Worm (Caenorhabditis elegans) whole organism, young adult: ENCODE measurements around the gene sra-26.
A peak's percentile ranks its signal among the peaks of the same experiment; 100 is the strongest.

Experiments used
- B0261.1 ChIP-seq: sonication (generic microtip); optimal IDR thresholded peaks from 2 replicates; lab custom pipeline; 2016; ENCODE audit warnings: mild to moderate bottlenecking, missing genetic modification characterization, moderate library complexity, missing compliant biosample characterization
- D2030.7 ChIP-seq: fragments of 200-800 bp; sonication (Bioruptor generic); IDR thresholded peaks from 2 replicates; pipeline ENCODE4 v1.3.6; 2022; ENCODE audit warnings: missing genetic modification reagents, missing genetic modification characterization, missing compliant biosample characterization
- F33H1.4 ChIP-seq: fragments of 200-800 bp; sonication (Bioruptor generic); IDR thresholded peaks from 2 replicates; pipeline ENCODE4 v1.3.6; 2022; ENCODE audit warnings: missing genetic modification reagents, missing genetic modification characterization, missing compliant biosample characterization
- F39B2.1 ChIP-seq: fragments of 200-800 bp; sonication (Bioruptor generic); IDR thresholded peaks from 2 replicates; pipeline ENCODE4 v1.3.6; 2022; ENCODE audit warnings: missing genetic modification reagents, missing genetic modification characterization, missing compliant biosample characterization
- F49E8.2 ChIP-seq: sonication (generic microtip); optimal IDR thresholded peaks from 3 replicates; lab custom pipeline; 2017; ENCODE audit warnings: missing genetic modification characterization, mild to moderate bottlenecking, missing compliant biosample characterization, antibody characterized with exemption, moderate library complexity; ENCODE audit not compliant: insufficient read depth
- F55B11.4 ChIP-seq: sonication (generic microtip); optimal IDR thresholded peaks from 2 replicates; lab custom pipeline; 2016; ENCODE audit warnings: missing compliant biosample characterization, missing genetic modification characterization, borderline replicate concordance; ENCODE audit not compliant: insufficient read depth
- K12H6.12 ChIP-seq: fragments of 200-800 bp; sonication (Bioruptor generic); optimal IDR thresholded peaks from 2 replicates; lab custom pipeline; 2018; ENCODE audit warnings: mild to moderate bottlenecking, missing genetic modification characterization, missing compliant biosample characterization
- Y53F4B.3 ChIP-seq: fragments of 200-800 bp; sonication (Bioruptor generic); IDR thresholded peaks from 2 replicates; pipeline ENCODE4 v1.3.6; 2022; ENCODE audit warnings: missing genetic modification reagents, missing genetic modification characterization, missing compliant biosample characterization
- Y56A3A.18 ChIP-seq: fragments of 200-800 bp; sonication (Bioruptor generic); IDR thresholded peaks from 2 replicates; pipeline ENCODE4 v1.3.6; 2022; ENCODE audit warnings: missing genetic modification reagents, missing genetic modification characterization, missing compliant biosample characterization
- aptf-2 ChIP-seq: fragments of 200-800 bp; sonication (Bioruptor generic); conservative IDR thresholded peaks from 2 replicates; pipeline ENCODE4 v1.3.6; 2022; ENCODE audit warnings: missing genetic modification reagents, missing genetic modification characterization, missing compliant biosample characterization
- aptf-3 ChIP-seq: fragments of 200-800 bp; sonication (Bioruptor generic); IDR thresholded peaks from 2 replicates; pipeline ENCODE4 v1.3.6; 2022; ENCODE audit warnings: missing genetic modification characterization, missing compliant biosample characterization
- ccch-3 ChIP-seq: fragments of 200-800 bp; sonication (Bioruptor generic); optimal IDR thresholded peaks from 2 replicates; lab custom pipeline; 2018; ENCODE audit warnings: mild to moderate bottlenecking, missing genetic modification characterization, missing compliant biosample characterization
- ceh-91 ChIP-seq: fragments of 200-800 bp; sonication (Bioruptor generic); IDR thresholded peaks from 2 replicates; pipeline ENCODE4 v1.3.6; 2022; ENCODE audit warnings: missing genetic modification reagents, missing genetic modification characterization, missing compliant biosample characterization
- dox-1 ChIP-seq: fragments of 200-800 bp; sonication (Bioruptor generic); IDR thresholded peaks from 2 replicates; pipeline ENCODE4 v1.3.6; 2022; ENCODE audit warnings: missing genetic modification reagents, missing genetic modification characterization, missing compliant biosample characterization
- dpl-1 ChIP-seq: fragments of 150-350 bp; optimal IDR thresholded peaks from 2 replicates; lab custom pipeline; 2014; ENCODE audit warnings: missing biosample characterization, missing genetic modification reagents, missing genetic modification characterization
- efl-1 ChIP-seq: fragments of 150-350 bp; optimal IDR thresholded peaks from 2 replicates; lab custom pipeline; 2014; ENCODE audit warnings: missing biosample characterization, missing genetic modification reagents, missing genetic modification characterization
- gei-17 ChIP-seq: fragments of 200-800 bp; sonication (Bioruptor generic); optimal IDR thresholded peaks from 2 replicates; lab custom pipeline; 2018; ENCODE audit warnings: mild to moderate bottlenecking, missing genetic modification characterization, missing compliant biosample characterization
- him-1 ChIP-seq: sonication (generic microtip); optimal IDR thresholded peaks from 2 replicates; lab custom pipeline; 2016; ENCODE audit warnings: missing genotype, missing genetic modification reagents, missing genetic modification characterization, missing compliant biosample characterization
- hmg-1.2 ChIP-seq: fragments of 200-800 bp; sonication (Bioruptor generic); IDR thresholded peaks from 2 replicates; pipeline ENCODE4 v1.3.6; 2022; ENCODE audit warnings: missing genetic modification reagents, missing genetic modification characterization, missing compliant biosample characterization
- hmg-20 ChIP-seq: fragments of 200-800 bp; sonication (Bioruptor generic); IDR thresholded peaks from 2 replicates; pipeline ENCODE4 v1.3.6; 2022; ENCODE audit warnings: missing genetic modification reagents, missing genetic modification characterization, missing compliant biosample characterization
- hsf-1 ChIP-seq: fragments of 200-800 bp; sonication (Bioruptor generic); IDR thresholded peaks from 2 replicates; pipeline ENCODE4 v1.3.6; 2022; ENCODE audit warnings: missing genetic modification reagents, missing genetic modification characterization, missing compliant biosample characterization
- let-607 ChIP-seq, 2 experiments: fragments of 200-800 bp in 1 of 2; sonication (Bioruptor generic) in 1 of 2; sonication (generic microtip) in 1 of 2; optimal IDR thresholded peaks; 2 replicates each; lab custom pipeline; 2016 to 2018; ENCODE audit warnings: mild to moderate bottlenecking in 2 of 2, missing compliant biosample characterization in 2 of 2, missing genetic modification characterization in 2 of 2, moderate library complexity in 2 of 2, missing genotype in 1 of 2
- lin-35 ChIP-seq, 3 experiments: fragments of 150-350 bp in 2 of 3; sonication (generic microtip) in 1 of 3; optimal IDR thresholded peaks; 2 replicates each; lab custom pipeline; 2014 to 2018; ENCODE audit warnings: missing biosample characterization in 3 of 3, missing genetic modification characterization in 3 of 3, missing genetic modification reagents in 3 of 3
- lin-54 ChIP-seq: fragments of 200-800 bp; sonication (Bioruptor generic); optimal IDR thresholded peaks from 2 replicates; lab custom pipeline; 2018; ENCODE audit warnings: mild to moderate bottlenecking, missing genetic modification characterization, missing compliant biosample characterization
- lsl-1 ChIP-seq: fragments of 200-800 bp; sonication (Bioruptor generic); optimal IDR thresholded peaks from 2 replicates; lab custom pipeline; 2018; ENCODE audit warnings: mild to moderate bottlenecking, missing genetic modification characterization, moderate library complexity, missing compliant biosample characterization
- madf-10 ChIP-seq: sonication (generic microtip); optimal IDR thresholded peaks from 2 replicates; lab custom pipeline; 2016; ENCODE audit warnings: mild to moderate bottlenecking, missing genetic modification characterization, missing compliant biosample characterization
- madf-6 ChIP-seq: fragments of 200-800 bp; sonication (Bioruptor generic); IDR thresholded peaks from 2 replicates; pipeline ENCODE4 v1.3.6; 2022; ENCODE audit warnings: missing genetic modification reagents, missing genetic modification characterization, missing compliant biosample characterization
- madf-8 ChIP-seq: fragments of 200-800 bp; sonication (Bioruptor generic); conservative IDR thresholded peaks from 2 replicates; pipeline ENCODE4 v1.3.6; 2022; ENCODE audit warnings: missing genetic modification reagents, missing genetic modification characterization, missing compliant biosample characterization
- mel-28 ChIP-seq: sonication (generic microtip); optimal IDR thresholded peaks from 2 replicates; lab custom pipeline; 2016; ENCODE audit warnings: borderline replicate concordance, mild to moderate bottlenecking, missing genetic modification characterization, missing compliant biosample characterization
- mes-4 ChIP-seq: sonication (generic microtip); optimal IDR thresholded peaks from 2 replicates; lab custom pipeline; 2016; ENCODE audit warnings: missing genotype, missing genetic modification characterization, missing compliant biosample characterization
- mxl-1 ChIP-seq: sonication (generic microtip); optimal IDR thresholded peaks from 2 replicates; lab custom pipeline; 2016; ENCODE audit warnings: missing genetic modification characterization, missing compliant biosample characterization
- nhr-27 ChIP-seq: fragments of 200-800 bp; sonication (Bioruptor generic); optimal IDR thresholded peaks from 2 replicates; lab custom pipeline; 2018; ENCODE audit warnings: mild to moderate bottlenecking, missing genetic modification characterization, moderate library complexity, missing compliant biosample characterization
- nhr-80 ChIP-seq: sonication (generic microtip); optimal IDR thresholded peaks from 2 replicates; lab custom pipeline; 2016; ENCODE audit warnings: missing genetic modification characterization, missing compliant biosample characterization
- pbrm-1 ChIP-seq: fragments of 200-800 bp; sonication (Bioruptor generic); IDR thresholded peaks from 2 replicates; pipeline ENCODE4 v1.3.6; 2022; ENCODE audit warnings: missing genetic modification reagents, missing genetic modification characterization, missing compliant biosample characterization
- pha-4 ChIP-seq: fragments of 150-350 bp; sonication (generic microtip); optimal IDR thresholded peaks from 2 replicates; lab custom pipeline; 2014; ENCODE audit warnings: missing biosample characterization, missing genetic modification reagents, missing genetic modification characterization
- sea-2 ChIP-seq: fragments of 200-800 bp; sonication (Bioruptor generic); IDR thresholded peaks from 2 replicates; pipeline ENCODE4 v1.3.6; 2022; ENCODE audit warnings: missing genetic modification characterization, missing compliant biosample characterization
- snpc-3.4 ChIP-seq: sonication (generic microtip); optimal IDR thresholded peaks from 2 replicates; lab custom pipeline; 2017; ENCODE audit warnings: missing genetic modification characterization, mild to moderate bottlenecking, missing compliant biosample characterization, antibody characterized with exemption, moderate library complexity, missing genotype, missing genetic modification reagents
- snpc-4 ChIP-seq, 5 experiments: fragments of 150-350 bp in 1 of 5; sonication (generic microtip) in 4 of 5; optimal IDR thresholded peaks; 2 replicates each; lab custom pipeline; 2014 to 2018; ENCODE audit warnings: missing genetic modification characterization in 5 of 5, missing biosample characterization in 3 of 5, antibody characterized with exemption in 2 of 5, mild to moderate bottlenecking in 2 of 5, missing compliant biosample characterization in 2 of 5, missing genotype in 2 of 5, moderate library complexity in 2 of 5, missing genetic modification reagents in 1 of 5
- tbp1 ChIP-seq: fragments of 200-800 bp; sonication (Bioruptor generic); optimal IDR thresholded peaks from 2 replicates; lab custom pipeline; 2018; ENCODE audit warnings: mild to moderate bottlenecking, missing genetic modification characterization, missing compliant biosample characterization
- xnd-1 ChIP-seq: sonication (generic microtip); optimal IDR thresholded peaks from 2 replicates; lab custom pipeline; 2016; ENCODE audit warnings: missing genotype, missing genetic modification reagents, missing genetic modification characterization, missing compliant biosample characterization
- ztf-18 ChIP-seq: sonication (generic microtip); optimal IDR thresholded peaks from 2 replicates; lab custom pipeline; 2016; ENCODE audit warnings: missing genotype, mild to moderate bottlenecking, missing genetic modification characterization, missing compliant biosample characterization
- ztf-3 ChIP-seq: fragments of 200-800 bp; sonication (Bioruptor generic); optimal IDR thresholded peaks from 2 replicates; lab custom pipeline; 2018; ENCODE audit warnings: mild to moderate bottlenecking, missing genetic modification characterization, missing compliant biosample characterization
- ztf-6 ChIP-seq: fragments of 200-800 bp; sonication (Bioruptor generic); IDR thresholded peaks from 2 replicates; pipeline ENCODE4 v1.3.6; 2022; ENCODE audit warnings: missing genetic modification reagents, missing genetic modification characterization, missing compliant biosample characterization

Gene sra-26

DNA sequence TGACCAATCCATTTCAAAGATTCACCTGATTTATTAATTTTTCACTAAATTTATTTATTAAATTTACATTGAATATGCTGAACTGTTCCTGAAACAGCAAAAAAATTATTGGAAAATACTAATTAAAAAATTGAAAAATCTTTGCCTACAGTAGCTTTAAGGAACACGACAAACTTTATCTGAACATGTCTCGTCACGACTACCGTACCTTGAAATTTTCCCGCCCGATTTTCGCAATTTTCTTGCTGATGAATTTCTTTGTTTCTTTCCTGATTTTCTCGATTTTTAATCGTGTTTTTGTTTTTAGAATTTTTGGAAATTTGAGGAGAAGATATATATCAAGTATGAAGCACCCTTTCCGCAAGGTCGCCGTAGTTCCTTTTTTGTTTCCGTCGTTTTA lies 31.3 kb upstream of the sra-26 start:
- no peak for TF ChIP-seq hmg-1.2 (GFP tag; lab: Robert Waterston, UW)
- TF ChIP-seq mes-4 (tag; lab: Kevin White, UChicago) = no peak
- peak; percentile 70 for TF ChIP-seq D2030.7 (GFP tag; lab: Robert Waterston, UW)
- TF ChIP-seq hmg-20 (GFP tag; lab: Robert Waterston, UW) = no peak
- TF ChIP-seq ccch-3 (GFP tag; lab: Kevin White, UChicago) = no peak
- peak; percentile 62 for TF ChIP-seq dpl-1
- TF ChIP-seq efl-1 (GFP tag; lab: Kevin White, UChicago) = peak; percentile 88
- peak; percentile 82 for TF ChIP-seq madf-8
- TF ChIP-seq aptf-3 (GFP tag; lab: Robert Waterston, UW) = no peak
- no peak for TF ChIP-seq nhr-80 (tag; lab: Kevin White, UChicago)
- TF ChIP-seq tbp1 (GFP tag; lab: Kevin White, UChicago) = peak; percentile 9
- TF ChIP-seq madf-6 = peak; percentile 92
- TF ChIP-seq pbrm-1 (GFP tag; lab: Robert Waterston, UW) = 0 out of 2 replicates have a peak, but pooled peaks have one; percentile 46
- TF ChIP-seq aptf-2 (GFP tag; lab: Robert Waterston, UW) = no peak
- peak; percentile 7 for TF ChIP-seq lin-54 (GFP tag; lab: Kevin White, UChicago)
- peak; percentile 81 for TF ChIP-seq xnd-1
- TF ChIP-seq snpc-3.4 (tag; lab: Kevin White, UChicago) = peak; percentile 34
- no peak for TF ChIP-seq K12H6.12 (tag; lab: Kevin White, UChicago)
- 0 out of 2 replicates have a peak, but pooled peaks have one; percentile 34 for TF ChIP-seq hsf-1 (GFP tag; lab: Robert Waterston, UW)
- TF ChIP-seq lin-35 (GFP tag; optimal IDR thresholded peaks at IDR 0.05; lab: Kevin White, UChicago) = peak in 1 of 3 experiments; percentile 12
- peak; percentile 89 for TF ChIP-seq F33H1.4 (GFP tag; lab: Robert Waterston, UW)
- peak; percentile 55 for TF ChIP-seq F49E8.2 (tag; lab: Kevin White, UChicago)
- TF ChIP-seq lsl-1 = peak; percentile 95
- no peak for TF ChIP-seq madf-10 (tag; lab: Kevin White, UChicago)
- peak; percentile 47; the same call in 1 of the 2 replicates for TF ChIP-seq ceh-91 (GFP tag; lab: Robert Waterston, UW)
- TF ChIP-seq mel-28 (tag; lab: Kevin White, UChicago) = no peak

ce11 chrII:6681478-6681877 lies 29.9 kb upstream of the sra-26 start:
- TF ChIP-seq nhr-80 (tag; lab: Kevin White, UChicago) (peak; percentile 43), let-607 (tag; optimal IDR thresholded peaks at IDR 0.05; lab: Kevin White, UChicago) (no peak), gei-17 (GFP tag; lab: Kevin White, UChicago) (no peak), ztf-18 (tag; lab: Kevin White, UChicago) (no peak)

ce11 chrII:6679724-6680123 lies 28.1 kb upstream of the sra-26 start, which contains the start of gene ift-74:
TSS of gene ift-74 (plus strand) at chrII:6680024.
- no peak for TF ChIP-seq nhr-27 (tag; lab: Kevin White, UChicago)
- no peak for TF ChIP-seq sea-2
- TF ChIP-seq pha-4 (tag; lab: Kevin White, UChicago) = no peak
- no peak for TF ChIP-seq F39B2.1 (GFP tag; lab: Robert Waterston, UW)
- TF ChIP-seq lin-35 (GFP tag; optimal IDR thresholded peaks at IDR 0.05; lab: Kevin White, UChicago) = no peak
- TF ChIP-seq Y53F4B.3 (GFP tag; lab: Robert Waterston, UW) = no peak
- no peak for TF ChIP-seq Y56A3A.18 (GFP tag; lab: Robert Waterston, UW)
- no peak for TF ChIP-seq B0261.1 (tag; lab: Kevin White, UChicago)
- no peak for TF ChIP-seq snpc-4 (GFP tag; optimal IDR thresholded peaks at IDR 0.05; lab: Kevin White, UChicago)
- TF ChIP-seq snpc-4 (tag; optimal IDR thresholded peaks at IDR 0.05; lab: Kevin White, UChicago) = no peak
- TF ChIP-seq F55B11.4 (tag; lab: Kevin White, UChicago) = no peak
- no peak for TF ChIP-seq him-1 (tag; lab: Kevin White, UChicago)
- no peak for TF ChIP-seq gei-17 (GFP tag; lab: Kevin White, UChicago)
- no peak for TF ChIP-seq mxl-1 (tag; lab: Kevin White, UChicago)
- no peak for TF ChIP-seq ztf-6 (GFP tag; lab: Robert Waterston, UW)
- TF ChIP-seq madf-6 = no peak
- TF ChIP-seq ztf-3 (GFP tag; lab: Kevin White, UChicago) = no peak
- no peak for TF ChIP-seq dox-1 (GFP tag; lab: Robert Waterston, UW)
- TF ChIP-seq, all 124 proteins: peak for 0
